Fruit fly (Drosophila melanogaster): ENCODE data around the gene CG5961.

The CG5961 gene

DNA sequence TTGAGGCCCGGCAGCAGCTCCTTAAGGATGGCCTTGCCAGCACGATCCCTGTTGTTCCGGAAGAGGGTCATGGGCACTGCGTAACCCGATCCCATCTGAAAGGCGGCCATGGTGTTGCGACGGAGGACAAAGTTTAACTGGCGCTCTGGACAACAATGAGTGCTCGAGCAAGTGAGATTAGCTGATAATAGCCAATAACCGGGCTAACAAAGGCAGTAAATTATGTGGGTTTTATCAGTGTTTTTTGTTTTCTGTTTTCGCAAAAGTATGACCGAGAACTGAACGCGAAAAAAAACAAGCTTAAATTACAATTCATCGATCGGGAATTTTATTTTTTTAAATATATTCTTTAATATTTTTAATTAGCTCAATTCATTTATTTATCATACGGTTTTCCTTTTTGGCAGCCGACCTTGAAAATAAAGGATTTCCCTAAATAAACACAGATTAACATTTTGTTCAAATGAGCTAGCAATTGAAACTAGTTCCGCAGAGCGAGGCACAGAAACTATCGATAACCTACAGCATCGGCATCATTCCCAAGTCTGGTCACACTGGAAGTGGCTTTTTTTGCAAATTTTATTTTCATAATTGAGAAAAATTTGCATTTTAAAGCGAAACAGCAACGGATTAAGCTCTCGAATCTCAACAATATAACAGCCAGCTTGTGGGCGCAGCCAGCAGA lies 46.7 kb downstream of the CG5961 start, which contains the start of the genes Dip-C and pps (continued):
- peak; percentile 63 for TF ChIP-seq CG12659 (GFP tag; optimal IDR thresholded peaks at IDR 0.05)
- TF ChIP-seq CG2116 (GFP tag; optimal IDR thresholded peaks at IDR 0.05), result peak; percentile 35
- TF ChIP-seq MESR4 (GFP tag; optimal IDR thresholded peaks at IDR 0.05), result peak; percentile 49
- peak; percentile 23 for TF ChIP-seq mirr (GFP tag; optimal IDR thresholded peaks at IDR 0.05)
- TF ChIP-seq Dref (GFP tag; IDR thresholded peaks at IDR 0.05), result peak; percentile 75
- TF ChIP-seq CG7839 (tag; optimal IDR thresholded peaks at IDR 0.05), result no peak
- no peak for TF ChIP-seq Vsx1 (GFP tag; optimal IDR thresholded peaks at IDR 0.05)
- TF ChIP-seq CG30020 (tag; optimal IDR thresholded peaks at IDR 0.05), result peak; percentile 27
- peak; percentile 82 for TF ChIP-seq BEAF-32 (GFP tag; optimal IDR thresholded peaks at IDR 0.05)
- peak; percentile 59 for TF ChIP-seq exex (tag; optimal IDR thresholded peaks at IDR 0.05)
- peak; percentile 58 for TF ChIP-seq CG14710 (tag; optimal IDR thresholded peaks at IDR 0.05)
- peak; percentile 70 for TF ChIP-seq CG16813 (GFP tag; IDR thresholded peaks at IDR 0.05; ENCODE audit: partially characterized antibody)
- TF ChIP-seq CG9215 (GFP tag; IDR thresholded peaks at IDR 0.05), result no peak
- TF ChIP-seq knrl (GFP tag; IDR thresholded peaks at IDR 0.05; ENCODE audit: partially characterized antibody), result peak; percentile 76
- TF ChIP-seq Sry-δ (GFP tag; optimal IDR thresholded peaks at IDR 0.05), result peak; percentile 60
- peak; percentile 44 for TF ChIP-seq CG34376 (GFP tag; optimal IDR thresholded peaks at IDR 0.05)
- TF ChIP-seq Rfx (GFP tag; IDR thresholded peaks at IDR 0.05), result 0 out of 2 replicates have a peak, but pooled peaks have one; percentile 12
- peak; percentile 74 for TF ChIP-seq Bgb (GFP tag; IDR thresholded peaks at IDR 0.05; ENCODE audit: partially characterized antibody)
- TF ChIP-seq Jarid2 (GFP tag; optimal IDR thresholded peaks at IDR 0.05), result no peak
- peak in 1 of 2 experiments; percentile 22 for TF ChIP-seq insv (GFP tag; optimal IDR thresholded peaks at IDR 0.05)
- TF ChIP-seq sna (GFP tag; IDR thresholded peaks at IDR 0.05; ENCODE audit: partially characterized antibody), result peak; percentile 62; the same call in 1 of the 2 replicates
- no peak for TF ChIP-seq Hmx (GFP tag; optimal IDR thresholded peaks at IDR 0.05)
- no peak for TF ChIP-seq crc (GFP tag; optimal IDR thresholded peaks at IDR 0.05)
- no peak for TF ChIP-seq Antp (GFP tag; optimal IDR thresholded peaks at IDR 0.05)
- TF ChIP-seq MBD-R2 (GFP tag; IDR thresholded peaks at IDR 0.05), result peak; percentile 84
- peak; percentile 84 for TF ChIP-seq YL-1 (GFP tag; optimal IDR thresholded peaks at IDR 0.05)
- no peak for TF ChIP-seq sr (GFP tag; IDR thresholded peaks at IDR 0.05)
- TF ChIP-seq CG6813 (GFP tag; optimal IDR thresholded peaks at IDR 0.05), result no peak
- TF ChIP-seq amos (GFP tag; IDR thresholded peaks at IDR 0.05; ENCODE audit: partially characterized antibody), result peak; percentile 82
- peak; percentile 73 for TF ChIP-seq hbn (GFP tag; IDR thresholded peaks at IDR 0.05; ENCODE audit: partially characterized antibody)
- peak; percentile 79 for TF ChIP-seq unc-4 (GFP tag; IDR thresholded peaks at IDR 0.05; ENCODE audit: partially characterized antibody)
- peak; percentile 85 for TF ChIP-seq CG4617 (GFP tag; optimal IDR thresholded peaks at IDR 0.05; ENCODE audit: borderline replicate concordance)
- no peak for TF ChIP-seq gt (GFP tag; IDR thresholded peaks at IDR 0.05)
- peak; percentile 76 for TF ChIP-seq Scr (GFP tag; IDR thresholded peaks at IDR 0.05; ENCODE audit: partially characterized antibody)
- TF ChIP-seq CG7271 (tag; optimal IDR thresholded peaks at IDR 0.05), result no peak
- TF ChIP-seq CG13424 (tag; optimal IDR thresholded peaks at IDR 0.05), result no peak
- no peak for TF ChIP-seq mld (GFP tag; IDR thresholded peaks at IDR 0.05; ENCODE audit: partially characterized antibody)
- TF ChIP-seq ftz-f1 (GFP tag; optimal IDR thresholded peaks at IDR 0.05), result peak; percentile 78
- TF ChIP-seq CG34224 (GFP tag; IDR thresholded peaks at IDR 0.05; ENCODE audit: partially characterized antibody), result peak; percentile 70
- no peak for TF ChIP-seq CG2678 (tag; optimal IDR thresholded peaks at IDR 0.05)
